Fruit fly (Drosophila melanogaster): ENCODE data around the gene CG13377.

Gene CG13377

dm6 chrX:265692-266091 lies 1.9 kb upstream of the CG13377 start:
- TF ChIP-seq Myc (optimal IDR thresholded peaks at IDR 0.05) = no peak

dm6 chrX:262836-263235 lies 963 bp downstream of the CG13377 start:
- no peak for TF ChIP-seq psq (optimal IDR thresholded peaks at IDR 0.05)

dm6 chrX:255369-255768 lies 8.4 kb downstream of the CG13377 start, which contains the start of gene cin:
Gene cin (plus strand): TSS chrX:255674.
- no peak for TF ChIP-seq Sin3A (optimal IDR thresholded peaks at IDR 0.05)
- no peak for TF ChIP-seq h (optimal IDR thresholded peaks at IDR 0.05)
- TF ChIP-seq Myc (optimal IDR thresholded peaks at IDR 0.05) = no peak
- TF ChIP-seq ttk (optimal IDR thresholded peaks at IDR 0.05) = no peak
- no peak for TF ChIP-seq psq (optimal IDR thresholded peaks at IDR 0.05)
- no peak for TF ChIP-seq insv (optimal IDR thresholded peaks at IDR 0.05)

- TF ChIP-seq h (optimal IDR thresholded peaks at IDR 0.05) (no peak), Sin3A (optimal IDR thresholded peaks at IDR 0.05) (no peak), Myc (optimal IDR thresholded peaks at IDR 0.05) (no peak), ttk (optimal IDR thresholded peaks at IDR 0.05) (no peak), psq (optimal IDR thresholded peaks at IDR 0.05) (no peak), insv (optimal IDR thresholded peaks at IDR 0.05) (no peak)
These were observed 9.1 kb downstream of the CG13377 start, which contains the start of gene CG42376 for dm6 chrX:254690-255089. Gene CG42376 (plus strand): TSS chrX:254876.

dm6 chrX:247329-247728 lies 16.5 kb downstream of the CG13377 start:
- TF ChIP-seq insv (optimal IDR thresholded peaks at IDR 0.05) (no peak), Sin3A (optimal IDR thresholded peaks at IDR 0.05) (no peak), h (optimal IDR thresholded peaks at IDR 0.05) (no peak), Myc (optimal IDR thresholded peaks at IDR 0.05) (no peak), psq (optimal IDR thresholded peaks at IDR 0.05) (no peak), ttk (optimal IDR thresholded peaks at IDR 0.05) (no peak)

- TF ChIP-seq psq (optimal IDR thresholded peaks at IDR 0.05) = no peak
- no peak for TF ChIP-seq insv (optimal IDR thresholded peaks at IDR 0.05)
- TF ChIP-seq h (optimal IDR thresholded peaks at IDR 0.05) = no peak
- no peak for TF ChIP-seq ttk (optimal IDR thresholded peaks at IDR 0.05)
- TF ChIP-seq Sin3A (optimal IDR thresholded peaks at IDR 0.05) = no peak
- no peak for TF ChIP-seq Myc (optimal IDR thresholded peaks at IDR 0.05)
These were observed 18.0 kb downstream of the CG13377 start, which contains the start of the genes CG3038 and G9a for dm6 chrX:245802-246201. Gene CG3038 (minus strand): TSS chrX:245856. Gene G9a (plus strand): TSS chrX:245978.
